Fruit fly (Drosophila melanogaster) whole organism, wandering third instar larva: ENCODE measurements around the gene CG14605.

ENCODE experiments used
- CrebA ChIP-seq: fragments of 200-800 bp; sonication (Bioruptor generic); optimal IDR thresholded peaks from 2 replicates; lab custom pipeline; 2016; ENCODE audit warnings: missing biosample characterization, mild to moderate bottlenecking, missing genetic modification characterization, borderline replicate concordance
- Hr78 ChIP-seq: fragments of >200 bp; optimal IDR thresholded peaks from 2 replicates; lab custom pipeline; 2017; ENCODE audit warnings: missing biosample characterization, missing genetic modification characterization
- Myc ChIP-seq: fragments of >200 bp; optimal IDR thresholded peaks from 2 replicates; lab custom pipeline; 2017
- br ChIP-seq: fragments of 200-800 bp; sonication (Bioruptor generic); optimal IDR thresholded peaks from 2 replicates; lab custom pipeline; 2016; ENCODE audit warnings: missing biosample characterization, missing genetic modification characterization
- lola ChIP-seq: fragments of >200 bp; optimal IDR thresholded peaks from 2 replicates; lab custom pipeline; 2017; ENCODE audit warnings: missing biosample characterization, missing genetic modification characterization
- pan ChIP-seq: fragments of >200 bp; optimal IDR thresholded peaks from 2 replicates; lab custom pipeline; 2017
- sv ChIP-seq: fragments of 200-800 bp; sonication (Bioruptor generic); optimal IDR thresholded peaks from 3 replicates; lab custom pipeline; 2016; ENCODE audit warnings: missing biosample characterization, missing genetic modification characterization
- usp ChIP-seq: fragments of >200 bp; optimal IDR thresholded peaks from 2 replicates; lab custom pipeline; 2017; ENCODE audit warnings: missing biosample characterization, missing genetic modification characterization

DNA sequence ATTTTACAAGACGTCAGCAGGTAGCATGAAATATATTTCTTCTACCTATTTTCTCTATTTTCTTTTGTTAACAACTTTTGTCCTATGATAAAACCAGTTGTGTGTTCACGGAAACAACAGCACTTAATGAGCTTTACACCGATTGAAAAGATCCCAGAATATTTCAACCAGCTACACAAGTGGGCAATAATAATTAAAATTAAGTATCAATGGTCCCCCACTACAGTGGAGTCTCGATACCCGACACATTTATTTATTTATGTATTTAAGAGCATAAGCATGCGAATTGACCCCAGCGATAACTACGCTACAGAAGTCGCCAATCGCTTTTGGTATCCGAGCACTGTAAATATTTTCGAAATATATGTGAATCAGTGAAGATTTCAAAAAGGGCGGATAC is 30.8 kb downstream of the CG14605 start:
- TF ChIP-seq usp (GFP tag; lab: Kevin White, UChicago), result no peak
- no peak for TF ChIP-seq pan (lab: Kevin White, UChicago)
- no peak for TF ChIP-seq Myc
- TF ChIP-seq CrebA, result no peak
- TF ChIP-seq Hr78 (GFP tag; lab: Kevin White, UChicago), result no peak
- TF ChIP-seq lola (GFP tag; lab: Kevin White, UChicago), result no peak
- no peak for TF ChIP-seq br (GFP tag; lab: Kevin White, UChicago)
- no peak for TF ChIP-seq sv (GFP tag; lab: Kevin White, UChicago)
